Worm (Caenorhabditis elegans) whole organism, young adult: ENCODE data around the gene K08D8.9.

ENCODE experiments used
- dpff-1 ChIP-seq: sonication (generic microtip); optimal IDR thresholded peaks from 2 replicates; lab custom pipeline; 2017; ENCODE audit warnings: mild to moderate bottlenecking, missing genetic modification characterization, missing compliant biosample characterization
- dpl-1 ChIP-seq: fragments of 150-350 bp; optimal IDR thresholded peaks from 2 replicates; lab custom pipeline; 2014; ENCODE audit warnings: missing biosample characterization, missing genetic modification reagents, missing genetic modification characterization
- egrh-3 ChIP-seq: fragments of 200-800 bp; sonication (Bioruptor generic); IDR thresholded peaks from 2 replicates; pipeline ENCODE4 v1.3.6; 2022; ENCODE audit warnings: missing genetic modification reagents, missing genetic modification characterization, missing compliant biosample characterization
- him-1 ChIP-seq: sonication (generic microtip); optimal IDR thresholded peaks from 2 replicates; lab custom pipeline; 2016; ENCODE audit warnings: missing genotype, missing genetic modification reagents, missing genetic modification characterization, missing compliant biosample characterization
- hmg-20 ChIP-seq: fragments of 200-800 bp; sonication (Bioruptor generic); IDR thresholded peaks from 2 replicates; pipeline ENCODE4 v1.3.6; 2022; ENCODE audit warnings: missing genetic modification reagents, missing genetic modification characterization, missing compliant biosample characterization
- hrde-1 ChIP-seq: sonication (generic microtip); optimal IDR thresholded peaks from 2 replicates; lab custom pipeline; 2016; ENCODE audit warnings: missing genetic modification characterization, mild to moderate bottlenecking, missing compliant biosample characterization, moderate library complexity, missing genotype, missing genetic modification reagents, borderline replicate concordance

DNA sequence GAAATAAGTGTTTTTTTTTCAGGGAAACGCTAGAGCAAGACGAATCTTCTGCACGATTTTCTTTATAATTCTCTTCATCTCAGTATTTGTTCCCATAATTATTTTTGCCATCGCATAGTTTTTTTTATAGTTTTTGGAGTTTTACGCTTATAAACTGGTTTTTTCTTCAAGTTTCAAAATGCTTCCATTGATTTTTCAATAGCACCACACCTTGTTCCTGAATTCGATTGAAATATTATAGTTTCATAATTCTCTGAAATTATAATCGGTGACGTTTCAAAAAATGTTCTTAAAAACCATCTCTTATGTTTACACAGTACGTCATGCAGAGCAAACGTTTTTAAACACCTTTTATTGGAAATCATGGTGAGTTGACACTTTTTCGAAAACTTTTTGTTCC lies 6.3 kb upstream of the K08D8.9 start, which contains the start of gene K08D8.12:
- no peak for TF ChIP-seq dpl-1 (GFP tag; lab: Kevin White, UChicago)
- TF ChIP-seq him-1 (tag; lab: Kevin White, UChicago) = no peak
- no peak for TF ChIP-seq hmg-20
- TF ChIP-seq dpff-1 (tag; lab: Kevin White, UChicago) = no peak
- TF ChIP-seq egrh-3 = no peak
- no peak for TF ChIP-seq hrde-1
